Fruit fly (Drosophila melanogaster): Measurements from ENCODE around the gene CG31635.
A peak's percentile ranks its signal among the peaks of the same experiment; 100 is the strongest.

CG31635 gene

dm6 chr2L:6693794-6694254 is 44.9 kb upstream of the CG31635 start (continued):
- peak; percentile 46 for TF ChIP-seq fd96Cb (tag; optimal IDR thresholded peaks at IDR 0.05)
- TF ChIP-seq CG30403 (GFP tag; optimal IDR thresholded peaks at IDR 0.05) = peak; percentile 70
- TF ChIP-seq CG5953 (GFP tag; IDR thresholded peaks at IDR 0.05) = no peak
- TF ChIP-seq CG8089 (GFP tag; optimal IDR thresholded peaks at IDR 0.05) = peak; percentile 10
- TF ChIP-seq CG10431 (GFP tag; optimal IDR thresholded peaks at IDR 0.05) = peak; percentile 10
- 0 out of 2 replicates have a peak, but pooled peaks have one; percentile 33 for TF ChIP-seq CG32532 (GFP tag; IDR thresholded peaks at IDR 0.05)
- no peak for TF ChIP-seq Doc2 (GFP tag; IDR thresholded peaks at IDR 0.05)
- TF ChIP-seq CG18262 (tag; optimal IDR thresholded peaks at IDR 0.05) = peak; percentile 85
- no peak for TF ChIP-seq CG17186 (GFP tag; optimal IDR thresholded peaks at IDR 0.05)
- no peak for TF ChIP-seq crc (GFP tag; optimal IDR thresholded peaks at IDR 0.05)
- no peak for TF ChIP-seq wor (GFP tag; IDR thresholded peaks at IDR 0.05)
- TF ChIP-seq ind (GFP tag; optimal IDR thresholded peaks at IDR 0.05) = no peak
- no peak for TF ChIP-seq CG12236 (GFP tag; optimal IDR thresholded peaks at IDR 0.05)
- no peak for TF ChIP-seq CG3995 (GFP tag; optimal IDR thresholded peaks at IDR 0.05)
- no peak for TF ChIP-seq CG10959 (GFP tag; IDR thresholded peaks at IDR 0.05)
- TF ChIP-seq CG10462 (GFP tag; optimal IDR thresholded peaks at IDR 0.05) = no peak
- TF ChIP-seq CG17612 (GFP tag; IDR thresholded peaks at IDR 0.05) = no peak
- peak; percentile 29 for TF ChIP-seq Blimp-1 (GFP tag; optimal IDR thresholded peaks at IDR 0.05)
- TF ChIP-seq CG17359 (tag; optimal IDR thresholded peaks at IDR 0.05) = peak; percentile 48
- TF ChIP-seq MTF-1 (GFP tag; optimal IDR thresholded peaks at IDR 0.05; ENCODE audit: borderline replicate concordance) = no peak
- TF ChIP-seq Stat92E (GFP tag; optimal IDR thresholded peaks at IDR 0.05) = no peak
- TF ChIP-seq CG2120 (GFP tag; optimal IDR thresholded peaks at IDR 0.05) = peak; percentile 27
- peak; percentile 91 for TF ChIP-seq CG4820 (GFP tag; optimal IDR thresholded peaks at IDR 0.05)
- TF ChIP-seq CG7271 (tag; optimal IDR thresholded peaks at IDR 0.05) = no peak
- TF ChIP-seq CG9797 (GFP tag; optimal IDR thresholded peaks at IDR 0.05) = no peak
- TF ChIP-seq pita (GFP tag; optimal IDR thresholded peaks at IDR 0.05) = no peak
- no peak for TF ChIP-seq CG11247 (GFP tag; IDR thresholded peaks at IDR 0.05)
- TF ChIP-seq CG1233 (GFP tag; optimal IDR thresholded peaks at IDR 0.05) = peak; percentile 38
- peak; percentile 71 for TF ChIP-seq CoRest (tag; optimal IDR thresholded peaks at IDR 0.05)
- TF ChIP-seq CG4707 (GFP tag; optimal IDR thresholded peaks at IDR 0.05) = no peak
- no peak for TF ChIP-seq pnt (GFP tag; optimal IDR thresholded peaks at IDR 0.05)
- TF ChIP-seq CG11723 (GFP tag; optimal IDR thresholded peaks at IDR 0.05) = peak; percentile 28
- no peak; the same call in 2 of the 3 replicates for TF ChIP-seq ken (GFP tag; IDR thresholded peaks at IDR 0.05)
- TF ChIP-seq tgo (GFP tag; IDR thresholded peaks at IDR 0.05) = no peak
- TF ChIP-seq bsh (GFP tag; optimal IDR thresholded peaks at IDR 0.05) = peak; percentile 47 to 58
- peak; percentile 30 for TF ChIP-seq CG4424 (GFP tag; optimal IDR thresholded peaks at IDR 0.05)
- TF ChIP-seq Lhr (GFP tag; optimal IDR thresholded peaks at IDR 0.05) = no peak
- 0 out of 2 replicates have a peak, but pooled peaks have one; percentile 28 for TF ChIP-seq danr (GFP tag; IDR thresholded peaks at IDR 0.05)
- peak; percentile 24 for TF ChIP-seq ewg (GFP tag; optimal IDR thresholded peaks at IDR 0.05)
- no peak for TF ChIP-seq Nf-YA (GFP tag; IDR thresholded peaks at IDR 0.05)
- no peak for TF ChIP-seq CG7372 (GFP tag; IDR thresholded peaks at IDR 0.05)
- TF ChIP-seq dysf (GFP tag; IDR thresholded peaks at IDR 0.05) = 0 out of 3 replicates have a peak, but pooled peaks have one; percentile 39
- peak; percentile 50 for TF ChIP-seq odd (GFP tag; optimal IDR thresholded peaks at IDR 0.05)
- TF ChIP-seq mld (GFP tag; IDR thresholded peaks at IDR 0.05; ENCODE audit: partially characterized antibody) = no peak
- TF ChIP-seq CG15514 (GFP tag; optimal IDR thresholded peaks at IDR 0.05) = no peak
- TF ChIP-seq dan (GFP tag; IDR thresholded peaks at IDR 0.05) = no peak
- peak; percentile 43 for TF ChIP-seq Hmr (GFP tag; optimal IDR thresholded peaks at IDR 0.05)
- TF ChIP-seq Atf6 (GFP tag; IDR thresholded peaks at IDR 0.05) = peak; percentile 14; the same call in 1 of the 2 replicates
- no peak for TF ChIP-seq GATAe (GFP tag; conservative IDR thresholded peaks at IDR 0.05)
- no peak for TF ChIP-seq tup (GFP tag; optimal IDR thresholded peaks at IDR 0.05)

Data from whole organism, embryonic.